Worm (Caenorhabditis elegans): ENCODE results near the gene frpr-15.

DNA sequence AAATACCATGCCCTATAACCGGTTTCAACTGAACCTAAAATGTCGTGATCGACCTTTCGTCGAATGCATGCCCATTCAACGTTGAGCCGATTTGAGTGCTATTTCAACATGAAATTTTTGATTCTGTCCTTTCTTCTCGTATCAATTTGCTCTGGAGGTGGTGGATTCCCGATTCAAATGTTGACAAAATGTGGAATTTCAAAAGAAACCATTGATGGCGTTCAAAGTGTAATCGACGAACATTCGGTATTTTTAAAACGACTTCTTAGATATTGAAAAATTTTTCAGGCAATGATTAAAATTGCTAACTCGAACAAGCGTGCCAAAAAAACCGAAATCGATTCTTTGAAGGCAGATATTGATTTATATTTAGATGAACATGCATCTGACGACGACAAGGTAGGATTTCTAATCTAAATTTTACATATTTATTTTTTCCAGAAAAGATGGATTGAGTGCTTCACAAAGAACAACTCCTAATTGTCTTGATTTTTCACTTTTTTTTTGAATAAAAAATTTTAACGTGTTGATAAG lies 47.3 kb downstream of the frpr-15 start, which contains the start of gene R11D1.13:
- TF ChIP-seq F39B2.1 (GFP tag; IDR thresholded peaks at IDR 0.05) (no peak), madf-3 (GFP tag; IDR thresholded peaks at IDR 0.05) (no peak), pha-4 (tag; optimal IDR thresholded peaks at IDR 0.05) (no peak), him-1 (tag; optimal IDR thresholded peaks at IDR 0.05) (no peak), zfh-2 (GFP tag; conservative IDR thresholded peaks at IDR 0.05) (no peak), snpc-1.3 (tag; optimal IDR thresholded peaks at IDR 0.05; ENCODE audit: insufficient read depth) (no peak), tbx-9 (tag; optimal IDR thresholded peaks at IDR 0.05; ENCODE audit: borderline replicate concordance) (no peak), mxl-1 (tag; optimal IDR thresholded peaks at IDR 0.05) (no peak), lin-40 (tag; optimal IDR thresholded peaks at IDR 0.05) (no peak)
